Worm (Caenorhabditis elegans): ENCODE measurements around the gene M01H9.4.

Gene M01H9.4

DNA sequence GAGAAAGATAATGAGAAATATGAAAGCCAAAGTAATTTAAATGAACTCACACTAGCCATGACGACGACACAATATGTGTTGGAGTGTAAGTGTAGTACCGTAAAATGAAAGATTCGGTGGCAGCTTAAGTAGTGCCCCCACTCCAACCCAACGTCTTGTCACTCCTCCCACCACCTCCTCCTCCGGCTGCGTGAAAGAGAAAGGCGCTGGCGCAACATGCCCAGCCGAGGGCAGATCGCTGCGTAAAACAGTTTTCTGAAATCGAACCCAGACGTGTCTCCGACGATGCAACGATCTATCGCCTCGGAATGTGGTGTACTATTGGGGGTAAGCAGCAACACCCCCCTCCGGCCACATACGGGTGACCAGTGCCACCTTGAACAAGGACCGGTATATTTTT, 34.4 kb upstream of the M01H9.4 start, which contains the start of gene ZK180.5:
Gene ZK180.5 (minus strand): TSS at position 101 of the 400 bp plus-strand sequence.
- TF ChIP-seq elt-4 (tag; optimal IDR thresholded peaks at IDR 0.05) (no peak), pax-1 (tag; optimal IDR thresholded peaks at IDR 0.05) (no peak), ahr-1 (tag; optimal IDR thresholded peaks at IDR 0.05) (no peak), ceh-14 (tag; optimal IDR thresholded peaks at IDR 0.05) (no peak), odd-2 (tag; optimal IDR thresholded peaks at IDR 0.05) (no peak), nhr-11 (tag; optimal IDR thresholded peaks at IDR 0.05) (no peak), npax-4 (tag; optimal IDR thresholded peaks at IDR 0.05) (no peak), ceh-2 (tag; optimal IDR thresholded peaks at IDR 0.05) (no peak), ama-1 (optimal IDR thresholded peaks at IDR 0.05) (no peak), rnt-1 (tag; optimal IDR thresholded peaks at IDR 0.05) (no peak), pat-9 (tag; optimal IDR thresholded peaks at IDR 0.05) (no peak), ceh-22 (tag; optimal IDR thresholded peaks at IDR 0.05) (no peak), T23F11.4 (GFP tag; optimal IDR thresholded peaks at IDR 0.05) (no peak), hlh-13 (GFP tag; optimal IDR thresholded peaks at IDR 0.05) (no peak), sdc-2 (tag; optimal IDR thresholded peaks at IDR 0.05) (no peak), che-1 (tag; optimal IDR thresholded peaks at IDR 0.05) (no peak)

DNA sequence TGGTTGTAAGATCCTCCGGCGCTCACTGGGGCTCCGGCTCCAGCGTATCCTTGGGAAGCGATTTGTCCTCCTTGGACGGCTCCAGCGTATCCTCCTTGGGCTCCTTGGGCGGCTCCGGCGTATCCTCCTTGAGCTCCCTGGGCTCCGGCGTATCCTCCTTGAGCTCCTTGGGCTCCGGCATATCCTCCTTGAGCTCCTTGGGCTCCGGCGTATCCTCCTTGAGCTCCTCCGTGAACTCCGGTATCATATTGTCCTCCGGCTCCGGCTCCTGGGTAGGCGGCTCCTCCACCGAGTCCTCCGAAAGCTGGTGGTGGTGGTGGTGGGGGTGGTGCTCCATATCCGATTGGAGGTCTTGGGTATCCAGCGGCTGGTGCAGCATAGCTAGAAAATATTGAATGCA, 33.8 kb upstream of the M01H9.4 start:
- TF ChIP-seq ama-1 (optimal IDR thresholded peaks at IDR 0.05): no peak
- TF ChIP-seq ceh-34 (tag; optimal IDR thresholded peaks at IDR 0.05): no peak
- no peak for TF ChIP-seq sdc-2 (tag; optimal IDR thresholded peaks at IDR 0.05)
- no peak for TF ChIP-seq ets-4 (tag; optimal IDR thresholded peaks at IDR 0.05)
- TF ChIP-seq hlh-15 (tag; optimal IDR thresholded peaks at IDR 0.05): no peak
- no peak for TF ChIP-seq dve-1 (tag; optimal IDR thresholded peaks at IDR 0.05)
- no peak for TF ChIP-seq ceh-14 (tag; optimal IDR thresholded peaks at IDR 0.05)
- no peak for TF ChIP-seq K02D7.2 (tag; optimal IDR thresholded peaks at IDR 0.05)

DNA sequence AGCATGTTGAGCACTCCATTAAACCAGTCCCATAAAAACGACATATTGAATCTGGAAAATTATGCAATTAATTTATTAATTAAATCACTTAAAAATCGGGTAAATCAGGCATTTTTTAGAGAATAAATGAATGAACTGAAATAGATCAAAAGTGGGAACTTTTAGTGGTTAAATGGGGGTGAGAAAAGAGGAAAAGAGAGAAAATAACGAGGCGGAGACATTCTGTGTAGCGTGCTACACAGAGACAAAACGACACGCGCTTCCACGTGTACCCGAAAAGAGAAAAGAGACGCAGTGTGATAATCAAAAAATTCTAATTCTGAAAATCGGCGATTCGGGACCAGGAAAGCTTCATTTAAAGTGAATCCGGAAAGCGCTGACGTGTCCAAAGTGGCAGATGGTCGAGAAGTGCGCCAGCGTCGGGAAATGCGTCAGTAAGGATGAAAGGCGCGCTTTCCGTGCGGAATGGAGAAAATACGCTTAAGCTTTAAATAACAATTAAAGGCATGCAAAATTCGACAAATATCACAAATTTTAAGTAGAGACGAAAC, 30.6 kb upstream of the M01H9.4 start, which contains the start of gene sar-1:
Gene sar-1 (minus strand): TSS at position 51 of the 551 bp plus-strand sequence.
- TF ChIP-seq sox-2 (GFP tag; IDR thresholded peaks at IDR 0.05): no peak
- peak; percentile 44 for TF ChIP-seq tbx-2 (tag; optimal IDR thresholded peaks at IDR 0.05)
- TF ChIP-seq pag-3 (tag; optimal IDR thresholded peaks at IDR 0.05; ENCODE audit: borderline replicate concordance): no peak
- TF ChIP-seq nhr-11 (tag; optimal IDR thresholded peaks at IDR 0.05): no peak
- TF ChIP-seq C38D4.7 (GFP tag; optimal IDR thresholded peaks at IDR 0.05): no peak
- TF ChIP-seq ceh-2 (tag; optimal IDR thresholded peaks at IDR 0.05): peak; percentile 5
- TF ChIP-seq ceh-34 (tag; optimal IDR thresholded peaks at IDR 0.05): no peak
- peak; percentile 0 for TF ChIP-seq syd-9 (tag; optimal IDR thresholded peaks at IDR 0.05)
- TF ChIP-seq sox-4 (tag; optimal IDR thresholded peaks at IDR 0.05): peak; percentile 33
- TF ChIP-seq rnt-1 (tag; optimal IDR thresholded peaks at IDR 0.05): peak; percentile 37
- TF ChIP-seq ztf-16 (tag; optimal IDR thresholded peaks at IDR 0.05): peak; percentile 33
- TF ChIP-seq F13H6.1 (tag; optimal IDR thresholded peaks at IDR 0.05): no peak
- TF ChIP-seq sdc-2 (tag; optimal IDR thresholded peaks at IDR 0.05): no peak
- no peak for TF ChIP-seq pax-1 (tag; optimal IDR thresholded peaks at IDR 0.05)
- TF ChIP-seq unc-42 (tag; optimal IDR thresholded peaks at IDR 0.05): peak; percentile 53
- no peak for TF ChIP-seq ceh-22 (tag; optimal IDR thresholded peaks at IDR 0.05)
- peak; percentile 44 for TF ChIP-seq elt-2 (tag; optimal IDR thresholded peaks at IDR 0.05)
- no peak for TF ChIP-seq pros-1 (tag; optimal IDR thresholded peaks at IDR 0.05)
- TF ChIP-seq madf-2 (tag; optimal IDR thresholded peaks at IDR 0.05): peak; percentile 5
- no peak for TF ChIP-seq pat-9 (tag; optimal IDR thresholded peaks at IDR 0.05)
- peak; percentile 13 for TF ChIP-seq ceh-14 (tag; optimal IDR thresholded peaks at IDR 0.05)
- TF ChIP-seq ceh-18 (tag; optimal IDR thresholded peaks at IDR 0.05): peak; percentile 45
- no peak for TF ChIP-seq pqm-1 (tag; optimal IDR thresholded peaks at IDR 0.05)
- TF ChIP-seq fax-1 (tag; optimal IDR thresholded peaks at IDR 0.05): no peak
- TF ChIP-seq K02D7.2 (tag; optimal IDR thresholded peaks at IDR 0.05): no peak
- no peak for TF ChIP-seq gmeb-2 (tag; optimal IDR thresholded peaks at IDR 0.05)
- TF ChIP-seq lin-11 (tag; optimal IDR thresholded peaks at IDR 0.05): no peak
- peak; percentile 67 for TF ChIP-seq ceh-31 (tag; optimal IDR thresholded peaks at IDR 0.05)
- TF ChIP-seq lim-6 (tag; optimal IDR thresholded peaks at IDR 0.05): no peak
- TF ChIP-seq ceh-9 (tag; optimal IDR thresholded peaks at IDR 0.05): no peak
- TF ChIP-seq hlh-6 (tag; optimal IDR thresholded peaks at IDR 0.05): peak; percentile 39
- TF ChIP-seq unc-86 (tag; optimal IDR thresholded peaks at IDR 0.05): peak; percentile 33
- peak; percentile 62 for TF ChIP-seq ceh-30 (tag; optimal IDR thresholded peaks at IDR 0.05)
- no peak for TF ChIP-seq K09A11.1 (tag; optimal IDR thresholded peaks at IDR 0.05; ENCODE audit: insufficient read depth)
- TF ChIP-seq nfya-1 (tag; optimal IDR thresholded peaks at IDR 0.05): peak; percentile 65
- TF ChIP-seq hlh-15 (tag; optimal IDR thresholded peaks at IDR 0.05): no peak
- peak; percentile 41 for TF ChIP-seq ref-2 (tag; optimal IDR thresholded peaks at IDR 0.05)
- no peak for TF ChIP-seq odd-2 (tag; optimal IDR thresholded peaks at IDR 0.05)

Data from whole organism, late embryonic.